Fruit fly (Drosophila melanogaster) whole organism, embryonic: Measurements from ENCODE around the gene HtrA2.

Experiments
- Atf-2 ChIP-seq: fragments of 200-800 bp; sonication (Bioruptor generic); optimal IDR thresholded peaks from 2 replicates; lab custom pipeline; 2016; ENCODE audit warnings: missing biosample characterization, missing genetic modification characterization
- BEAF-32 ChIP-seq: fragments of 200-800 bp; sonication (Bioruptor generic); optimal IDR thresholded peaks from 3 replicates; lab custom pipeline; 2017; ENCODE audit warnings: missing biosample characterization, missing genetic modification characterization, mild to moderate bottlenecking, moderate library complexity, missing genetic modification reagents
- CG1024 ChIP-seq: fragments of 200-800 bp; sonication (Bioruptor generic); IDR thresholded peaks from 2 replicates; pipeline ENCODE4 v1.3.6; 2022; ENCODE audit warnings: missing biosample characterization, missing genetic modification characterization
- CG11695 ChIP-seq: fragments of 200-800 bp; sonication (Bioruptor generic); IDR thresholded peaks from 3 replicates; pipeline ENCODE4 v1.3.6; 2022; ENCODE audit warnings: missing biosample characterization, missing genetic modification characterization
- CG1233 ChIP-seq: fragments of 200-800 bp; sonication (Bioruptor generic); optimal IDR thresholded peaks from 4 replicates; lab custom pipeline; 2018; ENCODE audit warnings: missing biosample characterization, mild to moderate bottlenecking, missing genetic modification characterization
- CG12744 ChIP-seq: fragments of 200-800 bp; sonication (Bioruptor generic); optimal IDR thresholded peaks from 2 replicates; lab custom pipeline; 2016; ENCODE audit warnings: missing biosample characterization, missing genetic modification characterization
- CG12769 ChIP-seq: fragments of 200-800 bp; sonication (Bioruptor generic); optimal IDR thresholded peaks from 2 replicates; lab custom pipeline; 2019; ENCODE audit warnings: missing biosample characterization, mild to moderate bottlenecking, missing genetic modification characterization, moderate library complexity
- CG12942 ChIP-seq: fragments of 200-800 bp; sonication (Bioruptor generic); optimal IDR thresholded peaks from 3 replicates; lab custom pipeline; 2016; ENCODE audit warnings: missing biosample characterization, missing genetic modification characterization
- CG13287 ChIP-seq: fragments of 200-800 bp; sonication (Bioruptor generic); IDR thresholded peaks from 2 replicates; pipeline ENCODE4 v1.3.6; 2022; ENCODE audit warnings: missing biosample characterization, missing genetic modification characterization; ENCODE audit not compliant: partially characterized antibody
- CG15514 ChIP-seq: fragments of 200-800 bp; sonication (Bioruptor generic); optimal IDR thresholded peaks from 3 replicates; lab custom pipeline; 2017; ENCODE audit warnings: missing biosample characterization, missing genetic modification characterization, mild to moderate bottlenecking, moderate library complexity, missing genetic modification reagents
- CG17186 ChIP-seq: fragments of 200-800 bp; sonication (Bioruptor generic); optimal IDR thresholded peaks from 3 replicates; lab custom pipeline; 2017; ENCODE audit warnings: missing biosample characterization, missing genetic modification reagents, missing genetic modification characterization
- CG17829 ChIP-seq: fragments of 200-800 bp; optimal IDR thresholded peaks from 2 replicates; lab custom pipeline; 2019; ENCODE audit warnings: missing biosample characterization, mild to moderate bottlenecking, missing genetic modification characterization, moderate library complexity
- CG18011 ChIP-seq: fragments of 200-800 bp; sonication (Bioruptor generic); optimal IDR thresholded peaks from 2 replicates; lab custom pipeline; 2017; ENCODE audit warnings: missing biosample characterization, missing genetic modification characterization, mild to moderate bottlenecking, moderate library complexity, missing genotype
- CG18262 ChIP-seq: fragments of 200-800 bp; optimal IDR thresholded peaks from 3 replicates; lab custom pipeline; 2019; ENCODE audit warnings: missing biosample characterization, mild to moderate bottlenecking, missing genetic modification characterization, moderate library complexity
- CG1832 ChIP-seq: fragments of 200-800 bp; sonication (Bioruptor generic); optimal IDR thresholded peaks from 2 replicates; lab custom pipeline; 2017; ENCODE audit warnings: missing biosample characterization, mild to moderate bottlenecking, missing genetic modification characterization, inconsistent platforms
- CG2678 ChIP-seq: fragments of 200-800 bp; sonication (Bioruptor generic); optimal IDR thresholded peaks from 3 replicates; lab custom pipeline; 2019; ENCODE audit warnings: missing biosample characterization, mild to moderate bottlenecking, missing genetic modification characterization, moderate library complexity
- CG2712 ChIP-seq: fragments of 200-800 bp; optimal IDR thresholded peaks from 3 replicates; lab custom pipeline; 2019; ENCODE audit warnings: missing biosample characterization, mild to moderate bottlenecking, missing genetic modification characterization, moderate library complexity
- CG31365 ChIP-seq: fragments of 200-800 bp; sonication (Bioruptor generic); optimal IDR thresholded peaks from 2 replicates; lab custom pipeline; 2018; ENCODE audit warnings: missing biosample characterization, mild to moderate bottlenecking, missing genetic modification characterization
- CG34224 ChIP-seq: fragments of 200-800 bp; sonication (Bioruptor generic); IDR thresholded peaks from 3 replicates; pipeline ENCODE4 v1.3.6; 2022; ENCODE audit warnings: missing biosample characterization, missing genetic modification characterization; ENCODE audit not compliant: partially characterized antibody
- CG7745 ChIP-seq: fragments of 200-800 bp; sonication (Bioruptor generic); optimal IDR thresholded peaks from 2 replicates; lab custom pipeline; 2018; ENCODE audit warnings: missing biosample characterization, mild to moderate bottlenecking, missing genetic modification characterization, moderate library complexity
- CG8359 ChIP-seq: fragments of 200-800 bp; sonication (Bioruptor generic); optimal IDR thresholded peaks from 2 replicates; lab custom pipeline; 2017; ENCODE audit warnings: missing biosample characterization, mild to moderate bottlenecking, missing genetic modification characterization, borderline replicate concordance
- Deaf1 ChIP-seq: fragments of 200-800 bp; optimal IDR thresholded peaks from 3 replicates; lab custom pipeline; 2019; ENCODE audit warnings: missing biosample characterization, mild to moderate bottlenecking, missing genetic modification characterization, moderate library complexity
- Dip2 ChIP-seq: fragments of 200-800 bp; sonication (Bioruptor generic); IDR thresholded peaks from 2 replicates; pipeline ENCODE4 v1.3.6; 2022; ENCODE audit warnings: missing biosample characterization, missing genetic modification characterization
- Dref ChIP-seq: fragments of 200-800 bp; sonication (Bioruptor generic); IDR thresholded peaks from 2 replicates; pipeline ENCODE4 v1.3.6; 2022; ENCODE audit warnings: missing biosample characterization, missing genetic modification characterization
- E2f2 ChIP-seq: fragments of 200-800 bp; sonication (Bioruptor generic); IDR thresholded peaks from 2 replicates; pipeline ENCODE4 v1.3.6; 2022; ENCODE audit warnings: missing biosample characterization, missing genetic modification characterization
- GATAe ChIP-seq: fragments of 200-800 bp; sonication (Bioruptor generic); conservative IDR thresholded peaks from 2 replicates; pipeline ENCODE4 v1.3.6; 2022; ENCODE audit warnings: missing biosample characterization, missing genetic modification characterization
- H15 ChIP-seq: fragments of 200-800 bp; sonication (Bioruptor generic); IDR thresholded peaks from 3 replicates; pipeline ENCODE4 v1.3.6; 2022; ENCODE audit warnings: missing biosample characterization, missing genetic modification characterization
- HLH3B ChIP-seq: fragments of 200-800 bp; sonication (Bioruptor generic); IDR thresholded peaks from 2 replicates; pipeline ENCODE4 v1.3.6; 2022; ENCODE audit warnings: missing biosample characterization, missing genetic modification characterization
- Rx ChIP-seq: fragments of 200-800 bp; sonication (Bioruptor generic); IDR thresholded peaks from 2 replicates; pipeline ENCODE4 v1.3.6; 2022; ENCODE audit warnings: missing biosample characterization, missing genetic modification characterization
- Ssrp ChIP-seq: fragments of 200-800 bp; sonication (Bioruptor generic); optimal IDR thresholded peaks from 2 replicates; lab custom pipeline; 2018; ENCODE audit warnings: missing biosample characterization, mild to moderate bottlenecking, missing genetic modification characterization, moderate library complexity
- Trl ChIP-seq, 3 experiments: fragments of >200 bp in 2 of 3; fragments of 200-800 bp in 1 of 3; sonication (Bioruptor generic) in 1 of 3; optimal IDR thresholded peaks; 2 replicates in 1 of 3; 3 replicates in 2 of 3; lab custom pipeline; 2016 to 2017; ENCODE audit warnings: missing biosample characterization in 1 of 3, missing genetic modification characterization in 1 of 3
- abd-A ChIP-seq: fragments of 200-800 bp; sonication (Bioruptor generic); optimal IDR thresholded peaks from 3 replicates; lab custom pipeline; 2019; ENCODE audit warnings: missing biosample characterization, mild to moderate bottlenecking, missing genetic modification characterization, moderate library complexity
- bab2 ChIP-seq: fragments of 200-800 bp; sonication (Bioruptor generic); optimal IDR thresholded peaks from 2 replicates; lab custom pipeline; 2016; ENCODE audit warnings: missing biosample characterization, missing genetic modification characterization
- bowl ChIP-seq: fragments of 200-800 bp; sonication (Bioruptor generic); IDR thresholded peaks from 2 replicates; pipeline ENCODE4 v1.3.6; 2022; ENCODE audit warnings: missing biosample characterization, missing genetic modification characterization
- chm ChIP-seq: fragments of 200-800 bp; sonication (Bioruptor generic); IDR thresholded peaks from 2 replicates; pipeline ENCODE4 v1.3.6; 2022; ENCODE audit warnings: missing biosample characterization, missing genetic modification characterization
- ci ChIP-seq: fragments of 200-800 bp; sonication (Bioruptor generic); IDR thresholded peaks from 3 replicates; pipeline ENCODE4 v1.3.6; 2022; ENCODE audit warnings: missing biosample characterization, missing genetic modification characterization
- croc ChIP-seq: fragments of 200-800 bp; sonication (Bioruptor generic); conservative IDR thresholded peaks from 3 replicates; pipeline ENCODE4 v1.3.6; 2022; ENCODE audit warnings: missing biosample characterization, missing genetic modification characterization
- dmrt99B ChIP-seq: fragments of 200-800 bp; sonication (Bioruptor generic); optimal IDR thresholded peaks from 2 replicates; lab custom pipeline; 2018; ENCODE audit warnings: missing biosample characterization, mild to moderate bottlenecking, missing genetic modification characterization, moderate library complexity
- her ChIP-seq: fragments of 200-800 bp; sonication (Bioruptor generic); optimal IDR thresholded peaks from 2 replicates; lab custom pipeline; 2016; ENCODE audit warnings: missing biosample characterization, missing genetic modification characterization
- knrl ChIP-seq: fragments of 200-800 bp; sonication (Bioruptor generic); IDR thresholded peaks from 3 replicates; pipeline ENCODE4 v1.3.6; 2022; ENCODE audit warnings: missing biosample characterization, missing genetic modification characterization; ENCODE audit not compliant: partially characterized antibody
- onecut ChIP-seq: fragments of 200-800 bp; sonication (Bioruptor generic); IDR thresholded peaks from 2 replicates; pipeline ENCODE4 v1.3.6; 2022; ENCODE audit warnings: missing biosample characterization, missing genetic modification characterization
- prd ChIP-seq, 3 experiments: fragments of >200 bp in 2 of 3; fragments of 200-800 bp in 1 of 3; sonication (Bioruptor generic) in 1 of 3; optimal IDR thresholded peaks in 2 of 3; IDR thresholded peaks in 1 of 3; 2 replicates in 2 of 3; 3 replicates in 1 of 3; pipeline versions ENCODE4 v1.3.6 to Lab custom; 2017 to 2022; ENCODE audit warnings: missing biosample characterization in 1 of 3, missing genetic modification characterization in 1 of 3
- rib ChIP-seq: fragments of 200-800 bp; sonication (Bioruptor generic); IDR thresholded peaks from 2 replicates; pipeline ENCODE4 v1.3.6; 2022; ENCODE audit warnings: missing biosample characterization, missing genetic modification characterization
- run ChIP-seq: fragments of 200-800 bp; sonication (Bioruptor generic); optimal IDR thresholded peaks from 3 replicates; lab custom pipeline; 2018; ENCODE audit warnings: missing biosample characterization, mild to moderate bottlenecking, missing genetic modification characterization
- sens ChIP-seq: fragments of 200-800 bp; sonication (Bioruptor generic); peaks from one replicate; lab custom pipeline; 2016; ENCODE audit warnings: missing biosample characterization, missing genetic modification characterization
- seq ChIP-seq: fragments of 200-800 bp; sonication (Bioruptor generic); IDR thresholded peaks from 2 replicates; pipeline ENCODE4 v1.3.6; 2022; ENCODE audit warnings: missing biosample characterization, missing genetic modification characterization
- shn ChIP-seq: fragments of 200-800 bp; sonication (Bioruptor generic); optimal IDR thresholded peaks from 3 replicates; lab custom pipeline; 2016; ENCODE audit warnings: missing biosample characterization, missing genetic modification characterization
- sna ChIP-seq: fragments of 200-800 bp; sonication (Bioruptor generic); IDR thresholded peaks from 2 replicates; pipeline ENCODE4 v1.3.6; 2022; ENCODE audit warnings: missing biosample characterization, missing genetic modification characterization; ENCODE audit not compliant: partially characterized antibody
- twi ChIP-seq: fragments of 200-800 bp; optimal IDR thresholded peaks from 2 replicates; lab custom pipeline; 2019; ENCODE audit warnings: missing biosample characterization, mild to moderate bottlenecking, missing genetic modification characterization, moderate library complexity

Gene HtrA2

dm6 chr3R:14467231-14467846, 44.2 kb downstream of the HtrA2 start (continued):
- TF ChIP-seq BEAF-32 (no peak), run (tag; lab: Kevin White, UChicago) (no peak), croc (no peak), E2f2 (no peak), Dref (GFP tag; lab: Robert Waterston, UW) (no peak), seq (GFP tag; lab: Robert Waterston, UW) (no peak), dmrt99B (tag; lab: Kevin White, UChicago) (no peak), CG12942 (GFP tag; lab: Kevin White, UChicago) (no peak), Rx (GFP tag; lab: Robert Waterston, UW) (no peak), sna (GFP tag; lab: Robert Waterston, UW) (no peak), CG17829 (peak; percentile 7), CG7745 (tag; lab: Kevin White, UChicago) (no peak), CG18011 (GFP tag; lab: Kevin White, UChicago) (no peak), CG2712 (tag; lab: Kevin White, UChicago) (peak; percentile 0), bowl (GFP tag; lab: Robert Waterston, UW) (no peak), prd (optimal IDR thresholded peaks at IDR 0.05; lab: Kevin White, UChicago) (no peak), prd (GFP tag; IDR thresholded peaks at IDR 0.05; lab: Robert Waterston, UW) (0 out of 3 replicates have a peak, but pooled peaks have one; percentile 25), CG1832 (GFP tag; lab: Kevin White, UChicago) (no peak), CG12769 (tag; lab: Kevin White, UChicago) (no peak), CG15514 (GFP tag; lab: Kevin White, UChicago) (no peak), her (no peak), abd-A (tag; lab: Kevin White, UChicago) (no peak), GATAe (no peak), CG1024 (GFP tag; lab: Robert Waterston, UW) (no peak), Trl (optimal IDR thresholded peaks at IDR 0.05; lab: Kevin White, UChicago) (no peak), Trl (GFP tag; optimal IDR thresholded peaks at IDR 0.05; lab: Kevin White, UChicago) (no peak), CG17186 (no peak), CG2678 (tag; lab: Kevin White, UChicago) (peak; percentile 5), CG34224 (GFP tag; lab: Robert Waterston, UW) (no peak), Ssrp (tag; lab: Kevin White, UChicago) (no peak), CG8359 (GFP tag; lab: Kevin White, UChicago) (no peak), CG11695 (GFP tag; lab: Robert Waterston, UW) (no peak), CG31365 (tag; lab: Kevin White, UChicago) (no peak), sens (GFP tag; lab: Kevin White, UChicago) (peak; percentile 78), Dip2 (GFP tag; lab: Robert Waterston, UW) (no peak), Atf-2 (no peak), rib (GFP tag; lab: Robert Waterston, UW) (no peak), bab2 (GFP tag; lab: Kevin White, UChicago) (no peak), CG12744 (no peak), Deaf1 (tag; lab: Kevin White, UChicago) (no peak), HLH3B (GFP tag; lab: Robert Waterston, UW) (no peak), onecut (no peak), knrl (GFP tag; lab: Robert Waterston, UW) (no peak), CG18262 (tag; lab: Kevin White, UChicago) (peak; percentile 2), ci (GFP tag; lab: Robert Waterston, UW) (0 out of 3 replicates have a peak, but pooled peaks have one; percentile 14), H15 (GFP tag; lab: Robert Waterston, UW) (no peak), twi (tag; lab: Kevin White, UChicago) (peak; percentile 97), shn (no peak), CG13287 (GFP tag; lab: Robert Waterston, UW) (no peak), CG1233 (GFP tag; lab: Kevin White, UChicago) (no peak), chm (GFP tag; lab: Robert Waterston, UW) (0 out of 2 replicates have a peak, but pooled peaks have one; percentile 20)
